Worm (Caenorhabditis elegans) whole organism, mixed stage, embryonic: ENCODE results near the gene T19H5.6.

Experiments
- M03D4.4 ChIP-seq: sonication (generic microtip); optimal IDR thresholded peaks from 2 replicates; lab custom pipeline; 2017; ENCODE audit warnings: mild to moderate bottlenecking, missing genetic modification characterization, missing compliant biosample characterization
- bed-3 ChIP-seq: fragments of 200-800 bp; sonication (Bioruptor generic); optimal IDR thresholded peaks from 3 replicates; lab custom pipeline; 2018; ENCODE audit warnings: mild to moderate bottlenecking, missing genetic modification characterization, moderate library complexity, missing compliant biosample characterization
- blmp-1 ChIP-seq: fragments of 150-350 bp; optimal IDR thresholded peaks from 2 replicates; lab custom pipeline; 2014; ENCODE audit warnings: missing biosample characterization, missing genetic modification characterization
- ceh-39 ChIP-seq: fragments of 150-350 bp; optimal IDR thresholded peaks from 2 replicates; lab custom pipeline; 2014; ENCODE audit warnings: missing biosample characterization, missing genetic modification characterization
- ceh-43 ChIP-seq: fragments of 200-800 bp; sonication (Bioruptor generic); optimal IDR thresholded peaks from 2 replicates; lab custom pipeline; 2018; ENCODE audit warnings: mild to moderate bottlenecking, missing genetic modification characterization, moderate library complexity, missing compliant biosample characterization
- ceh-83 ChIP-seq: fragments of 200-800 bp; sonication (Bioruptor generic); optimal IDR thresholded peaks from 2 replicates; lab custom pipeline; 2018; ENCODE audit warnings: mild to moderate bottlenecking, missing genetic modification characterization, missing compliant biosample characterization
- ces-1 ChIP-seq: fragments of 150-350 bp; optimal IDR thresholded peaks from 2 replicates; lab custom pipeline; 2014; ENCODE audit warnings: missing biosample characterization, missing genetic modification reagents, missing genetic modification characterization
- cnd-1 ChIP-seq: fragments of 200-800 bp; sonication (Bioruptor generic); optimal IDR thresholded peaks from 2 replicates; lab custom pipeline; 2018; ENCODE audit warnings: mild to moderate bottlenecking, missing genetic modification characterization, missing compliant biosample characterization
- drap-1 ChIP-seq: fragments of 200-800 bp; sonication (Bioruptor generic); optimal IDR thresholded peaks from 3 replicates; lab custom pipeline; 2018; ENCODE audit warnings: mild to moderate bottlenecking, missing genetic modification characterization, missing compliant biosample characterization
- elt-1 ChIP-seq: sonication (generic microtip); optimal IDR thresholded peaks from 2 replicates; lab custom pipeline; 2017; ENCODE audit warnings: missing genetic modification characterization, mild to moderate bottlenecking, missing compliant biosample characterization, antibody characterized with exemption, moderate library complexity, borderline replicate concordance; ENCODE audit not compliant: insufficient read depth
- elt-3 ChIP-seq: fragments of 150-350 bp; optimal IDR thresholded peaks from 2 replicates; lab custom pipeline; 2014; ENCODE audit warnings: missing biosample characterization, missing genetic modification characterization
- flh-1 ChIP-seq: fragments of 200-800 bp; sonication (Bioruptor generic); optimal IDR thresholded peaks from 2 replicates; lab custom pipeline; 2018; ENCODE audit warnings: mild to moderate bottlenecking, missing genetic modification characterization, moderate library complexity, missing compliant biosample characterization
- ham-2 ChIP-seq: fragments of 200-800 bp; sonication (Bioruptor generic); optimal IDR thresholded peaks from 2 replicates; lab custom pipeline; 2018; ENCODE audit warnings: mild to moderate bottlenecking, missing genetic modification characterization, missing compliant biosample characterization
- hlh-1 ChIP-seq: fragments of 150-350 bp; optimal IDR thresholded peaks from 2 replicates; lab custom pipeline; 2014; ENCODE audit warnings: missing biosample characterization, missing genetic modification reagents, missing genetic modification characterization
- lin-13 ChIP-seq: fragments of 150-350 bp; optimal IDR thresholded peaks from 2 replicates; lab custom pipeline; 2014; ENCODE audit warnings: missing biosample characterization, missing genetic modification characterization
- lin-32 ChIP-seq: fragments of 200-800 bp; sonication (Bioruptor generic); optimal IDR thresholded peaks from 2 replicates; lab custom pipeline; 2018; ENCODE audit warnings: mild to moderate bottlenecking, missing genetic modification characterization, missing compliant biosample characterization
- lsy-2 ChIP-seq: fragments of 150-350 bp; optimal IDR thresholded peaks from 2 replicates; lab custom pipeline; 2014; ENCODE audit warnings: missing biosample characterization, missing genetic modification characterization
- mab-5 ChIP-seq: fragments of 150-350 bp; optimal IDR thresholded peaks from 2 replicates; lab custom pipeline; 2014; ENCODE audit warnings: missing biosample characterization, missing genetic modification characterization
- mep-1 ChIP-seq: fragments of 150-350 bp; optimal IDR thresholded peaks from 2 replicates; lab custom pipeline; 2017; ENCODE audit warnings: missing biosample characterization, missing genetic modification reagents, missing genetic modification characterization, inconsistent platforms
- mls-2 ChIP-seq: sonication (generic microtip); optimal IDR thresholded peaks from 2 replicates; lab custom pipeline; 2016; ENCODE audit warnings: mild to moderate bottlenecking, missing genetic modification characterization, moderate library complexity, missing compliant biosample characterization
- nhr-12 ChIP-seq: fragments of 150-350 bp; optimal IDR thresholded peaks from 2 replicates; lab custom pipeline; 2014; ENCODE audit warnings: missing biosample characterization, missing genetic modification characterization
- nhr-2 ChIP-seq: fragments of 150-350 bp; optimal IDR thresholded peaks from 2 replicates; lab custom pipeline; 2014; ENCODE audit warnings: missing biosample characterization, missing genetic modification characterization
- nhr-237 ChIP-seq: fragments of 150-350 bp; optimal IDR thresholded peaks from 2 replicates; lab custom pipeline; 2014; ENCODE audit warnings: missing biosample characterization, missing genetic modification characterization
- nhr-28 ChIP-seq: fragments of 150-350 bp; optimal IDR thresholded peaks from 2 replicates; lab custom pipeline; 2014; ENCODE audit warnings: missing biosample characterization, missing genetic modification characterization
- nhr-76 ChIP-seq: sonication (generic microtip); optimal IDR thresholded peaks from 2 replicates; lab custom pipeline; 2017; ENCODE audit warnings: missing biosample characterization, missing genetic modification characterization
- pha-4 ChIP-seq: fragments of 150-350 bp; optimal IDR thresholded peaks from 2 replicates; lab custom pipeline; 2018; ENCODE audit warnings: missing biosample characterization, missing genetic modification reagents, missing genetic modification characterization
- sem-2 ChIP-seq: fragments of 200-800 bp; sonication (Bioruptor generic); optimal IDR thresholded peaks from 2 replicates; lab custom pipeline; 2018; ENCODE audit warnings: mild to moderate bottlenecking, missing genetic modification characterization, missing compliant biosample characterization
- snpc-4 ChIP-seq: fragments of 150-350 bp; optimal IDR thresholded peaks from 2 replicates; lab custom pipeline; 2014; ENCODE audit warnings: missing biosample characterization, missing genetic modification characterization
- sptf-1 ChIP-seq: sonication (generic microtip); optimal IDR thresholded peaks from 2 replicates; lab custom pipeline; 2017; ENCODE audit warnings: mild to moderate bottlenecking, missing genetic modification characterization, moderate library complexity, missing compliant biosample characterization
- tbx-8 ChIP-seq: fragments of 200-800 bp; sonication (Bioruptor generic); optimal IDR thresholded peaks from 2 replicates; lab custom pipeline; 2018; ENCODE audit warnings: mild to moderate bottlenecking, missing genetic modification characterization, moderate library complexity, missing compliant biosample characterization
- unc-120 ChIP-seq: sonication (generic microtip); optimal IDR thresholded peaks from 2 replicates; lab custom pipeline; 2017; ENCODE audit warnings: missing genetic modification characterization, missing compliant biosample characterization; ENCODE audit not compliant: poor library complexity, severe bottlenecking
- unc-39 ChIP-seq: fragments of 150-350 bp; optimal IDR thresholded peaks from 2 replicates; lab custom pipeline; 2014; ENCODE audit warnings: missing biosample characterization, missing genetic modification characterization
- unc-62 ChIP-seq: fragments of 150-350 bp; optimal IDR thresholded peaks from 2 replicates; lab custom pipeline; 2014; ENCODE audit warnings: missing biosample characterization, missing genetic modification reagents, missing genetic modification characterization
- zip-8 ChIP-seq: fragments of 150-350 bp; optimal IDR thresholded peaks from 2 replicates; lab custom pipeline; 2014; ENCODE audit warnings: missing biosample characterization, missing genetic modification characterization
- ztf-11 ChIP-seq: fragments of 150-350 bp; optimal IDR thresholded peaks from 2 replicates; lab custom pipeline; 2014; ENCODE audit warnings: missing biosample characterization, missing genetic modification characterization

The T19H5.6 gene

DNA sequence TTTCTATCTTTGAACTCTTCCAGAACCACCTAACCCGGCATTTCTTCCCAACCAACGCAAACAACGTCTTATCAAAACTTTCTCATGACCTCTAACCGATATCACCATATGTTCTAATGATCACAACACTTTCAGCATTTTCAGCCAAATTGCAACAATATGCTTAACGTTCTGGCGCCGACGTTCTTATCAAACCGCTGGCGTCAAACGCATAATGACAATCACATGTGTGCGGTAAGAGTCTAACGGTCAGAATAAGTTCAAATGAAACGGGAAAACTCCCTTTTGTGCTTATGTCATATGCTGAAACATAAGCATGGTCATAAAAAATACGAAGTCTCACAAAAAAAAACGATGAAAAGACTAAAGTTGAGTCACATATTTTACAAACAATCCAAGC, 30.9 kb upstream of the T19H5.6 start:
- no peak for TF ChIP-seq ceh-83 (GFP tag; lab: Kevin White, UChicago)
- no peak for TF ChIP-seq hlh-1
- no peak for TF ChIP-seq ces-1 (GFP tag; lab: Kevin White, UChicago)
- no peak for TF ChIP-seq nhr-2 (tag; lab: Kevin White, UChicago)
- TF ChIP-seq mep-1 (tag; lab: Kevin White, UChicago), result no peak

DNA sequence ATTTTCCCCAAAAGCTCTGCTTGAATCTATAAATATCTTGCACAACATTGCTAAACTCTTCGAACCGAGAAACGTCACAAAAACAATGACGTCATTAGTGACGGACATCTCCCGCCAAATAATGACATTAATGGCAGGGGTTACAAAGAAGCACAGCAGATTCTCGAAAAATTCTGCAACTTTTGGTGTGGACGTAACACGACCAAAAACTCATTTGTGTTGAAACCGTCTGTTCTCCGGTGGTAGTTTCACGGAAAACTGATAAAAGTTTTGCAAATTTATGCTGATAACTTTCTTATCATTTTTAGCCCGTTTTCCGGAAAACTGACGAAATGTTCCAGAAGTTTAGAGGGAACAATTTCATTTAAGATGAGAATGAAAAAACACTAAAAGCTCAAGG, 28.6 kb upstream of the T19H5.6 start:
- TF ChIP-seq nhr-12 (tag; lab: Kevin White, UChicago) (no peak), ces-1 (GFP tag; lab: Kevin White, UChicago) (peak; percentile 24)

DNA sequence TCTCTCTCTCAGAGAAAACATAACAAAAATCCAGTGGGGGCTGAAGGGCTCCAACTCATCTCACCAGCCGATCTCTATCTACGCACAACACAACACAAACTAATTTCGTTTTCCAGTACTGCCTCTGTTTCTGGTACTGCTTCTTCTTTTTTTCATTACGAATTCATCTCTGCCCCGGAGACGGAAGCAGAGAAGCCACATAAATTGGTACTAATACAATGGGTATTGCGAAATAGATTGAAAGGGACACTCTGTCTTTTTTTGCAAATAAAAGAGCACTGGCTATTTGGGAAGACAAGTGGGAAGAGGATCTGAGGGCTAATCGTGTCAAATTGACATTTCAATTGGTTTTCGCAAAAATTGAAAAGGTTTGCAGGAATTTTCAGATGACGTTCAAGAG, 27.3 kb upstream of the T19H5.6 start:
- TF ChIP-seq elt-1 (tag; lab: Kevin White, UChicago) (no peak), ces-1 (GFP tag; lab: Kevin White, UChicago) (peak; percentile 89), nhr-12 (tag; lab: Kevin White, UChicago) (no peak), ztf-11 (tag; lab: Kevin White, UChicago) (no peak)
- TF ChIP-seq, all 35 proteins: peak for 1

DNA sequence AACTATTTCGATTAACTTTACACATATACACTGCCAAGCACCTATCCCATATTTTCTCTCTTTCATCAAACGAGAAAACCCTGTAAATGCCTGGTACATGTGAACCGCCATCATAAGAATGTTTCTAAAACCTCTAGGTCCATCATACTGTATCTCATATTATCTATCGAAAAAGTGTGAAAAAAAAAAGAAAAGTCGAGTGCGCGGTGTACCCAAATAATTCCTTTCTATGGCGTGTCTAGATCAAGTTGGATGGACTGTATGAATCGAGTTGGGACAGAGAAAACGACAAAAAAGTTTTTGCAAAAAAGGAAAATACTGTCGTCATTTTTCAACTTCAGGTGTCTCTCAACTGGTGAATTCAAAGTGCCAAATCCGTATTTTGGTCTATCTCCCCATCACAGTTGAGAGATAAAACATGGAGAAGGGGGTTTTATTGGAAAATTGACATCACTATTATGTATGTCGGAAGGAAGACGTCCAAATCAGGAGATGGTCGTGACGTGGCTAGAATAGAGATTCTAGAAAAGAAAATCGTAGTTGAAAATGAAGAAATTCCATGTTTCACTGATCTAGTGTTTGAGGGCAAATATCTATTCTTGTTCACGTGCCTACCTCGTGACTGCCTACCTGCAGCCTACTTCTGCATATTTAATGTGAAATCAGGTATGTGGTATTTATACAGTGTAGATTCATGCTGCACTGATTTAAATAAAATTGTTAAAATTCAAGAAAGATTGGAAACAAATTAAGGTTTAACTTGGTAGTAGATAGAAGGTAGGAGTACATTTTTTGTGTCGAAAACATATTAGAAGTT, 23.4 kb upstream of the T19H5.6 start:
- no peak for TF ChIP-seq cnd-1 (tag; lab: Kevin White, UChicago)
- TF ChIP-seq bed-3 (GFP tag; lab: Kevin White, UChicago), result no peak

DNA sequence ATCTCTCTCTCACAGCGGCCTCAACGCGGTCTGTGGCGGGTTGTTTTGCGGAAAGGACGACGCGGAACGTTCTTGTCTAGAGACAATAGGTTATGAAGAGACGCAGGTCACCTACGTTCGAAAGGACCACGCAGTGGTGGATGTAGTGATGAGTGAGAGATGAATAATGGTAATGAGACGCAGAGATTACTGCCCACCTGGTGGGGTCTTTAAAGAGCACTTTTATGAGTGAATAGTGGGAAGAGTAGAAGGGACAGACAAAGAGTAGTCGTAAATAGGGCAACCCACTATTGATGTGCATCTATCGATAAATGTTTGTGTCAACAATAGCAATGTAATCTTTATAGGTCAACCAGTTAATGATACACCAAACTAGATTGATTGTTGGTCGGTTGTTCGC, 21.0 kb upstream of the T19H5.6 start:
- TF ChIP-seq bed-3 (GFP tag; lab: Kevin White, UChicago) (no peak), mep-1 (tag; lab: Kevin White, UChicago) (peak; percentile 6), flh-1 (GFP tag; lab: Kevin White, UChicago) (no peak), tbx-8 (no peak), unc-120 (peak; percentile 29), nhr-2 (tag; lab: Kevin White, UChicago) (no peak), zip-8 (no peak), ceh-39 (tag; lab: Kevin White, UChicago) (peak; percentile 51), snpc-4 (tag; lab: Kevin White, UChicago) (no peak), ham-2 (GFP tag; lab: Kevin White, UChicago) (no peak), ztf-11 (tag; lab: Kevin White, UChicago) (no peak), nhr-76 (tag; lab: Kevin White, UChicago) (no peak), blmp-1 (tag; lab: Kevin White, UChicago) (no peak), nhr-28 (tag; lab: Kevin White, UChicago) (no peak), sptf-1 (tag; lab: Kevin White, UChicago) (no peak), unc-39 (tag; lab: Kevin White, UChicago) (no peak), elt-1 (tag; lab: Kevin White, UChicago) (no peak), nhr-237 (tag; lab: Kevin White, UChicago) (no peak), unc-62 (GFP tag; lab: Kevin White, UChicago) (peak; percentile 53), nhr-12 (tag; lab: Kevin White, UChicago) (no peak), mab-5 (no peak), ceh-43 (GFP tag; lab: Kevin White, UChicago) (peak; percentile 24), lsy-2 (tag; lab: Kevin White, UChicago) (peak; percentile 9), mls-2 (peak; percentile 64), drap-1 (no peak), hlh-1 (peak; percentile 35), ceh-83 (GFP tag; lab: Kevin White, UChicago) (no peak), M03D4.4 (tag; lab: Kevin White, UChicago) (no peak), elt-3 (no peak), ces-1 (GFP tag; lab: Kevin White, UChicago) (no peak), lin-32 (GFP tag; lab: Kevin White, UChicago) (no peak), lin-13 (no peak), sem-2 (GFP tag; lab: Kevin White, UChicago) (no peak), cnd-1 (tag; lab: Kevin White, UChicago) (peak; percentile 67), pha-4 (no peak)
